Fruit fly (Drosophila melanogaster): ENCODE results near the gene Ldaf1.

DNA sequence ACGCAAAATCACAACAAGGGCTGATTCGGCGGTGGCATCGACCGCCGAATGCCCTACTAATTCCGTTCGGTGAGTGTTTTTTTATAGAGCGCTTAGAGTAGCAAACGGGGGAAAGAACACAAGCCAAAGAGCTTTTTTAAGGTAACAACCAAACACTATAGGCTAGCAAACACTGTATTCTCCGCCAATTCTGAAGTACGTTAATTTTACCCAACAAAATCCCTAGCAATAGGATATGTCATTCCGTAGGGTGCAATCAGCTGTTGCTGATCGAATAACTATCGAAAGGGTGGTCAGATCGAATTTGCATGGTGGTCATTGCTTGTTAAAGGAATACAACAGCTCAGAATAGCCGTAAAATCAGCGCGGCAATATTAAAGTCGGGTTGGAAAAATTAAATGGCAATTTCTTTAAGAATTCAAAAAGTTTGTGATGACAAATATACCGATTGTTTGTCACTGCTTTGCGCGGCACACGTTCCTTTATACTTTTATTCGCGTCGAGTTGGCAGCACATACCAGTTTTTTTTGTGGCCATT, 6.1 kb upstream of the Ldaf1 start, which contains the start of gene mip130:
- no peak for TF ChIP-seq psq (optimal IDR thresholded peaks at IDR 0.05)
- no peak for TF ChIP-seq pan (optimal IDR thresholded peaks at IDR 0.05)
